Worm (Caenorhabditis elegans) whole organism, early embryonic: ENCODE measurements around the gene dmsr-14.
A peak's percentile ranks its signal among the peaks of the same experiment; 100 is the strongest.

Experiments
- B0310.2 ChIP-seq: sonication (generic microtip); optimal IDR thresholded peaks from 2 replicates; lab custom pipeline; 2016; ENCODE audit warnings: mild to moderate bottlenecking, missing genetic modification characterization, missing compliant biosample characterization
- F13C5.2 ChIP-seq: sonication (generic microtip); optimal IDR thresholded peaks from 2 replicates; lab custom pipeline; 2017; ENCODE audit warnings: mild to moderate bottlenecking, missing genetic modification characterization, inconsistent platforms, missing compliant biosample characterization
- aly-1 ChIP-seq: sonication (generic microtip); optimal IDR thresholded peaks from 2 replicates; lab custom pipeline; 2016; ENCODE audit warnings: missing genetic modification characterization, missing compliant biosample characterization
- ama-1 ChIP-seq: fragments of 150-350 bp; optimal IDR thresholded peaks from 2 replicates; lab custom pipeline; 2014
- ceh-13 ChIP-seq: fragments of 200-800 bp; sonication (Bioruptor generic); optimal IDR thresholded peaks from 2 replicates; lab custom pipeline; 2018; ENCODE audit warnings: mild to moderate bottlenecking, missing genetic modification characterization, missing compliant biosample characterization
- ceh-36 ChIP-seq: sonication (generic microtip); optimal IDR thresholded peaks from 2 replicates; lab custom pipeline; 2016; ENCODE audit warnings: missing genetic modification characterization, inconsistent platforms, missing compliant biosample characterization
- ets-7 ChIP-seq: sonication (generic microtip); optimal IDR thresholded peaks from 2 replicates; lab custom pipeline; 2016; ENCODE audit warnings: missing genotype, missing genetic modification characterization, missing compliant biosample characterization
- flt-1 ChIP-seq: fragments of 200-800 bp; sonication (Bioruptor generic); IDR thresholded peaks from 2 replicates; pipeline ENCODE4 v1.3.6; 2022; ENCODE audit warnings: missing genetic modification characterization, missing compliant biosample characterization
- hmbx-1 ChIP-seq: sonication (generic microtip); optimal IDR thresholded peaks from 2 replicates; lab custom pipeline; 2016; ENCODE audit warnings: mild to moderate bottlenecking, missing genetic modification characterization, missing compliant biosample characterization
- hmg-4 ChIP-seq: fragments of 200-800 bp; sonication (Bioruptor generic); optimal IDR thresholded peaks from 2 replicates; lab custom pipeline; 2018; ENCODE audit warnings: mild to moderate bottlenecking, missing genetic modification characterization, missing compliant biosample characterization
- hnd-1 ChIP-seq: sonication (generic microtip); optimal IDR thresholded peaks from 2 replicates; lab custom pipeline; 2016; ENCODE audit warnings: missing genetic modification characterization, missing compliant biosample characterization
- pes-1 ChIP-seq: fragments of 200-800 bp; sonication (Bioruptor generic); IDR thresholded peaks from 2 replicates; pipeline ENCODE4 v1.3.6; 2022; ENCODE audit warnings: missing genetic modification reagents, missing genetic modification characterization, missing compliant biosample characterization
- scrt-1 ChIP-seq: fragments of 200-800 bp; sonication (Bioruptor generic); IDR thresholded peaks from 2 replicates; pipeline ENCODE4 v1.3.6; 2022; ENCODE audit warnings: missing genetic modification characterization, missing compliant biosample characterization
- sea-1 ChIP-seq: fragments of 200-800 bp; sonication (Bioruptor generic); conservative IDR thresholded peaks from 2 replicates; pipeline ENCODE4 v1.3.6; 2022; ENCODE audit warnings: missing genetic modification characterization, missing compliant biosample characterization
- tbx-11 ChIP-seq: fragments of 200-800 bp; sonication (Bioruptor generic); IDR thresholded peaks from 2 replicates; pipeline ENCODE4 v1.3.6; 2022; ENCODE audit warnings: missing genetic modification characterization, missing compliant biosample characterization
- tbx-37 ChIP-seq: fragments of 200-800 bp; sonication (Bioruptor generic); conservative IDR thresholded peaks from 2 replicates; pipeline ENCODE4 v1.3.6; 2022; ENCODE audit warnings: missing genetic modification reagents, missing genetic modification characterization, missing compliant biosample characterization
- tra-4 ChIP-seq: sonication (generic microtip); optimal IDR thresholded peaks from 2 replicates; lab custom pipeline; 2017; ENCODE audit warnings: missing genetic modification characterization, missing compliant biosample characterization

The dmsr-14 gene

DNA sequence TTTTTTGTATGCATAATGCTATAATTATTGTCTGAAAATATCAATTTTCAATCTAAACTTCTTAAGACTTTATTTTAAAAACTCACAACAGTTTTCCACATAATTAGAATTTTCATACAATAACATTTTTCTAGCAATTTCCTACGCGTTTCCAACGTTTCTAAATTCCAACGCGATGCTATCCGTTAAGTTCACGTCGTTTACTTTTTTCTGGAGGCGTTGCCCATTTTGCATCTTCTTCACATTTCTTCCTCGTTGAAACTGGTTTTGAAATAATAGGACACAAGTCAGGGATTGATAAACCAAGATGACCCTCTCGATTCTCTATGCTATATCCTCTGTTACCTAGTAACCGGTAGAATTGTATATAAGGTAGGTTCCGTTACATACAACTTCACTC lies 18.2 kb upstream of the dmsr-14 start, which contains the start of the genes T15B7.14 and col-143:
Gene T15B7.14 (minus strand): TSS at position 101 of the 400 bp plus-strand sequence.
Gene col-143 (plus strand): TSS at position 394 of the 400 bp plus-strand sequence.
- no peak for TF ChIP-seq hnd-1 (tag; lab: Kevin White, UChicago)
- no peak for TF ChIP-seq tbx-37 (GFP tag; lab: Robert Waterston, UW)
- TF ChIP-seq tbx-11 (GFP tag; lab: Robert Waterston, UW), result no peak
- TF ChIP-seq tra-4 (tag; lab: Kevin White, UChicago), result no peak
- TF ChIP-seq B0310.2 (tag; lab: Kevin White, UChicago), result no peak
- no peak for TF ChIP-seq ceh-36 (tag; lab: Kevin White, UChicago)
- TF ChIP-seq aly-1 (tag; lab: Kevin White, UChicago), result no peak
- TF ChIP-seq scrt-1 (GFP tag; lab: Robert Waterston, UW), result no peak
- no peak for TF ChIP-seq ceh-13 (GFP tag; lab: Kevin White, UChicago)

DNA sequence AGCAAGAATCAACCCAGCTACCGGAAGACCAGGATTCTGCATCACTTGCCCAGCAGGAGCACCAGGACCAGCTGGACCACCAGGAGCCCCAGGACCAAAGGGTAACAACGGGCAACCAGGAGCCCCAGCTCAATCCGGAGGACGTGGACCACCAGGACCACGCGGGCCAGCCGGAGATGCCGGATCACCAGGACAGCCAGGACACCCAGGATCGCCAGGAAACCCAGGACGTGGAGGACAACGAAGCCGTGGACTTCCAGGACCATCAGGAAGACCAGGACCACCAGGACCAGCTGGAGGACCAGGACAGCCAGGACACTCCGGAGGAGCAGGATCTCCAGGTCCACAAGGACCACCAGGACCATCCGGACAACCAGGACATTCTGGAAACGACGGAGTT lies 14.5 kb upstream of the dmsr-14 start:
- TF ChIP-seq sea-1 (GFP tag; lab: Robert Waterston, UW) (0 out of 2 replicates have a peak, but pooled peaks have one; percentile 7), hmg-4 (GFP tag; lab: Kevin White, UChicago) (no peak)

DNA sequence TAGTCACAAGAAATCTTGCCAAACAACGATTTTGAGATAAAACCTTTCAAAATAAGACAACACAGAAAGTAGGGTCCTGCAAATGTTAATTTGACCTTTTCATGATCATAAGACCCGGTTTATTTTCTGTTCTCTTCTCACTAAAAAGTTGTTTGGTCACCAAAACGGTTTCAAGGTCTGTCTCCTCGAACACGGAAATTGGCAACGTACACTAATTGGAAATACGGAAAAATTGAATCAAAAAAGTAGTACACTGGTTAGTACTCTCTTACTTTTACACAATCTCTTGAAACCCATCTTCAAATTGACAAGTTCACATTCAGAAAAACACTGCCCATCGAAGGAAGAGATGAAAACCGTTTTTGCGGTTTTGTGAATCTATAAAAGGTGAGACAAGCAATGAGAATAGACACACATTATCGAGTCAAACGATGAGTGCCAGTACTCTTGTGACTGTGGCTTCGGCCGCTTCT lies 13.7 kb upstream of the dmsr-14 start, which contains the start of gene col-142:
Gene col-142 (plus strand): TSS at position 423 of the 473 bp plus-strand sequence.
- TF ChIP-seq ets-7 (tag; lab: Kevin White, UChicago) (no peak), tbx-37 (GFP tag; lab: Robert Waterston, UW) (no peak), hmg-4 (GFP tag; lab: Kevin White, UChicago) (no peak), ceh-36 (tag; lab: Kevin White, UChicago) (no peak), ama-1 (no peak), B0310.2 (tag; lab: Kevin White, UChicago) (no peak), pes-1 (GFP tag; lab: Robert Waterston, UW) (no peak)

DNA sequence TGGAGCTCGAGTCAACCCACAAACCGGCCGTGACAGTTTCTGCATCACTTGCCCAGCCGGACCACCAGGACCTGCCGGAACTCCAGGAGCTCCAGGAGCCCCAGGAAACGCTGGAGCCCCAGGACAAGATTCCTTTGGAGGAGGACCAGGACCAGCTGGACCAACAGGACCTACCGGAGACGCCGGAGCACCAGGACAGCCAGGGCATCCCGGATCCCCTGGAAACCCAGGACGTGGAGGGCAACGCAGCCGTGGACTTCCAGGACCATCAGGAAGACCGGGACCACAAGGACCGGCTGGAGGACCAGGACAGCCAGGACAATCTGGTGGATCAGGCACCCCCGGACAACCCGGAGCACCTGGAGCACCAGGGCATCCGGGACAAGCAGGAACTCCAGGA lies 13.0 kb upstream of the dmsr-14 start:
- TF ChIP-seq ceh-13 (GFP tag; lab: Kevin White, UChicago), result no peak
- no peak for TF ChIP-seq sea-1 (GFP tag; lab: Robert Waterston, UW)
- TF ChIP-seq tbx-37 (GFP tag; lab: Robert Waterston, UW), result no peak
- TF ChIP-seq ets-7 (tag; lab: Kevin White, UChicago), result no peak
- TF ChIP-seq scrt-1 (GFP tag; lab: Robert Waterston, UW), result no peak
- no peak for TF ChIP-seq ceh-36 (tag; lab: Kevin White, UChicago)
- TF ChIP-seq tbx-11 (GFP tag; lab: Robert Waterston, UW), result no peak
- TF ChIP-seq pes-1 (GFP tag; lab: Robert Waterston, UW), result no peak
- TF ChIP-seq F13C5.2 (tag; lab: Kevin White, UChicago), result no peak
- TF ChIP-seq hmg-4 (GFP tag; lab: Kevin White, UChicago), result no peak
- no peak for TF ChIP-seq aly-1 (tag; lab: Kevin White, UChicago)
- TF ChIP-seq B0310.2 (tag; lab: Kevin White, UChicago), result no peak
- no peak for TF ChIP-seq tra-4 (tag; lab: Kevin White, UChicago)
- no peak for TF ChIP-seq hmbx-1 (tag; lab: Kevin White, UChicago)
- no peak for TF ChIP-seq flt-1 (GFP tag; lab: Robert Waterston, UW)
- TF ChIP-seq ama-1, result no peak
- no peak for TF ChIP-seq hnd-1 (tag; lab: Kevin White, UChicago)

DNA sequence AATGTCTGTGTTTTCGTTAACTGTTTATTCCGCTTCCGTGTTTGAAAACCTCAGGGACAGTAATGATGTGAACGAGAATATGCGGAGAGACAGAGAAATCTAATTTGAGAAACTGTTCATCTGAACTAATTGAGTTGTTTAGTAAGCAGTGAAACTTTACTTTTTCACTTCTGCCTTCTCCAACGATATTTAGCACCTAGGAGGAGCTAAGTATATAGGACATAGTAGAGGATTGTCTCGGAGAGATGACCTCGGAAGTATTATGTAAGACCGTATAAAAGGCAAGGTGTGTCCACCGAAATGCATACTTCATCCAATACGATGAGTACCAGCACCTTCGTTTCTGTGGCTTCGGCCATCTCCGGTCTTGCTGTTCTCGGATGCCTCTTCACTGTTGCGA lies 12.3 kb upstream of the dmsr-14 start, which contains the start of gene col-141:
Gene col-141 (plus strand): TSS at position 301 of the 400 bp plus-strand sequence.
- TF ChIP-seq B0310.2 (tag; lab: Kevin White, UChicago) (no peak), pes-1 (GFP tag; lab: Robert Waterston, UW) (no peak), tbx-37 (GFP tag; lab: Robert Waterston, UW) (no peak), ama-1 (no peak), hmbx-1 (tag; lab: Kevin White, UChicago) (no peak), flt-1 (GFP tag; lab: Robert Waterston, UW) (no peak), ceh-13 (GFP tag; lab: Kevin White, UChicago) (no peak), tra-4 (tag; lab: Kevin White, UChicago) (no peak), sea-1 (GFP tag; lab: Robert Waterston, UW) (no peak), hnd-1 (tag; lab: Kevin White, UChicago) (no peak), scrt-1 (GFP tag; lab: Robert Waterston, UW) (no peak), ceh-36 (tag; lab: Kevin White, UChicago) (no peak), hmg-4 (GFP tag; lab: Kevin White, UChicago) (no peak), aly-1 (tag; lab: Kevin White, UChicago) (no peak), ets-7 (tag; lab: Kevin White, UChicago) (no peak), tbx-11 (GFP tag; lab: Robert Waterston, UW) (no peak), F13C5.2 (tag; lab: Kevin White, UChicago) (no peak)

DNA sequence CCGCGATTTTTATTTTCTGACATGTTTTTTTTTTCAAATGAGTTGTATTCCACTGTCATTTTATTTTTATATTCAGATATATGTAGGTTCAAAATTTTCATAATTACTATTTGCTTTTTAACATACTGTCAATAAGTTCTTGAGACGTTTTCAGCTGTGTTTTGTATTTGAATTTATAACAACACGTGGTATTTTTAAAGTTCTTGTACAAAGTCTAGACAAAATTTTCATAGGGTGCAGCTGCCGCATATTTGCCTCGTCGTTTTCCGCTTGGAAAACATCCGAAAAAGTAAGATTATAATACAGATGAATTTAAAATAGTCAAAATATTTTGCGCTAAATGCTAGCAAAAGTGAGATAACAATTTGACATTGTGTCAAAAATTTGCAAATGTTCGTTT lies 11.7 kb upstream of the dmsr-14 start, which contains the start of gene dmsr-15:
Gene dmsr-15 (minus strand): TSS at position 101 of the 400 bp plus-strand sequence.
- TF ChIP-seq scrt-1 (GFP tag; lab: Robert Waterston, UW), result no peak
- no peak for TF ChIP-seq B0310.2 (tag; lab: Kevin White, UChicago)
- no peak for TF ChIP-seq ets-7 (tag; lab: Kevin White, UChicago)
- no peak for TF ChIP-seq tbx-37 (GFP tag; lab: Robert Waterston, UW)
- TF ChIP-seq hmg-4 (GFP tag; lab: Kevin White, UChicago), result no peak
- TF ChIP-seq tbx-11 (GFP tag; lab: Robert Waterston, UW), result no peak
- no peak for TF ChIP-seq aly-1 (tag; lab: Kevin White, UChicago)
- TF ChIP-seq hnd-1 (tag; lab: Kevin White, UChicago), result no peak
- no peak for TF ChIP-seq pes-1 (GFP tag; lab: Robert Waterston, UW)
- TF ChIP-seq tra-4 (tag; lab: Kevin White, UChicago), result no peak
- TF ChIP-seq sea-1 (GFP tag; lab: Robert Waterston, UW), result no peak
- no peak for TF ChIP-seq ama-1
- no peak for TF ChIP-seq F13C5.2 (tag; lab: Kevin White, UChicago)
- TF ChIP-seq ceh-13 (GFP tag; lab: Kevin White, UChicago), result no peak
- TF ChIP-seq hmbx-1 (tag; lab: Kevin White, UChicago), result no peak
- TF ChIP-seq flt-1 (GFP tag; lab: Robert Waterston, UW), result no peak
- TF ChIP-seq ceh-36 (tag; lab: Kevin White, UChicago), result no peak
